7 worm cellular contexts compared by ENCODE assay signal in the genomic region with DNA sequence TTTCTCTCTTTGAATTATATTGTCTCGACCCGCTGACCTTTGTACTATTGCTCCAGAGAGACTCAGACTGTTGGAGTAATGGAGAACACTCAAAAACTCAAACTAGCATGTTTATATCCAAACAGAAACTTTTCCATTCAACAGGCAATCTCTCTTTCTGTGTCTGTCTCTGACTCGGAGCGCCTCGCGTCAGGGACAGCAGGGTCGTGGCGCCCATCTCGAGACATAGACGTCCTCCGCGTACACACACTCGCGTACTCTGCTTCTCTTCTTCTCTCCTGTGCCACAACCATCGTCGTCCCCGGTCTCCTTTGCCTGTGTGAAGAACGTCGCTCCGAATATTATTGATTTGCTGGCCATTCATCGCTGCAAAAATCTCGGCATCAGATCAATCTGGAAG.
TF ChIP-seq lines count a peak whose summit lies in the region.

No protein-coding gene starts in this region.

TF ChIP-seq in whole organism, L1 larva, 84 proteins besides CTCF, POLR2A, EP300 and RAD21 (continues in another document):
- no peak for TF ChIP-seq sptf-1 (tag; optimal IDR thresholded peaks at IDR 0.05; lab: Kevin White, UChicago)
- no peak for TF ChIP-seq ztf-11 (tag; optimal IDR thresholded peaks at IDR 0.05; lab: Kevin White, UChicago)
- no peak for TF ChIP-seq nhr-84 (tag; optimal IDR thresholded peaks at IDR 0.05; lab: Kevin White, UChicago)
- TF ChIP-seq sox-4 (tag; optimal IDR thresholded peaks at IDR 0.05; lab: Kevin White, UChicago), result no peak
- peak; percentile 23 for TF ChIP-seq snpc-4 (tag; optimal IDR thresholded peaks at IDR 0.05; lab: Kevin White, UChicago)
- no peak for TF ChIP-seq tlp-1 (tag; optimal IDR thresholded peaks at IDR 0.05; lab: Kevin White, UChicago)
- no peak for TF ChIP-seq hpl-2 (GFP tag; optimal IDR thresholded peaks at IDR 0.05; lab: Kevin White, UChicago)
- peak; percentile 15 for TF ChIP-seq xbp-1 (tag; optimal IDR thresholded peaks at IDR 0.05; lab: Kevin White, UChicago)
- TF ChIP-seq lin-15B (tag; optimal IDR thresholded peaks at IDR 0.05; lab: Kevin White, UChicago), result no peak
- TF ChIP-seq nhr-237 (tag; optimal IDR thresholded peaks at IDR 0.05; lab: Kevin White, UChicago), result no peak
- no peak for TF ChIP-seq ama-1 (optimal IDR thresholded peaks at IDR 0.05; lab: Kevin White, UChicago)
- no peak for TF ChIP-seq unc-86 (tag; optimal IDR thresholded peaks at IDR 0.05; lab: Kevin White, UChicago)
- no peak for TF ChIP-seq zip-4 (GFP tag; optimal IDR thresholded peaks at IDR 0.05; lab: Kevin White, UChicago)

TF ChIP-seq in whole organism, L2 larva, 48 proteins besides CTCF, POLR2A, EP300 and RAD21 (continues in another document):
- no peak for TF ChIP-seq aly-2 (tag; optimal IDR thresholded peaks at IDR 0.05; lab: Kevin White, UChicago)
- TF ChIP-seq ztf-1 (GFP tag; conservative IDR thresholded peaks at IDR 0.05; lab: Robert Waterston, UW), result no peak
- TF ChIP-seq F13H6.1 (tag; optimal IDR thresholded peaks at IDR 0.05; lab: Kevin White, UChicago), result peak; percentile 83
- no peak for TF ChIP-seq nhr-237 (tag; optimal IDR thresholded peaks at IDR 0.05; lab: Kevin White, UChicago)
- TF ChIP-seq Y55F3AM.14 (GFP tag; optimal IDR thresholded peaks at IDR 0.05; lab: Kevin White, UChicago), result peak; percentile 28
- peak; percentile 32 for TF ChIP-seq zag-1 (tag; optimal IDR thresholded peaks at IDR 0.05; lab: Kevin White, UChicago)
- TF ChIP-seq nhr-25 (tag; optimal IDR thresholded peaks at IDR 0.05; lab: Kevin White, UChicago), result peak; percentile 56
- peak; percentile 5 for TF ChIP-seq blmp-1 (tag; optimal IDR thresholded peaks at IDR 0.05; lab: Kevin White, UChicago; ENCODE audit: insufficient read depth)
- peak in 1 of 2 experiments; percentile 71 for TF ChIP-seq lsy-2 (tag; optimal IDR thresholded peaks at IDR 0.05; lab: Kevin White, UChicago)
- TF ChIP-seq crh-2 (tag; optimal IDR thresholded peaks at IDR 0.05; lab: Kevin White, UChicago), result peak; percentile 71
- TF ChIP-seq lin-11 (tag; optimal IDR thresholded peaks at IDR 0.05; lab: Kevin White, UChicago), result peak; percentile 37
- TF ChIP-seq nhr-21 (tag; optimal IDR thresholded peaks at IDR 0.05; lab: Kevin White, UChicago), result peak; percentile 24

TF ChIP-seq in whole organism, L3 larva, 47 proteins besides CTCF, POLR2A, EP300 and RAD21 (continues in another document):
- no peak for TF ChIP-seq fos-1 (tag; optimal IDR thresholded peaks at IDR 0.05; lab: Kevin White, UChicago)
- no peak for TF ChIP-seq nhr-28 (tag; optimal IDR thresholded peaks at IDR 0.05; lab: Kevin White, UChicago)
- TF ChIP-seq snpc-4 (tag; optimal IDR thresholded peaks at IDR 0.05; lab: Kevin White, UChicago), result peak; percentile 38
- peak; percentile 81 for TF ChIP-seq pqm-1 (tag; optimal IDR thresholded peaks at IDR 0.05; lab: Kevin White, UChicago)
- peak; percentile 87 for TF ChIP-seq lin-39 (tag; optimal IDR thresholded peaks at IDR 0.05; lab: Kevin White, UChicago)
- peak; percentile 19 for TF ChIP-seq fkh-2 (tag; optimal IDR thresholded peaks at IDR 0.05; lab: Kevin White, UChicago)
- TF ChIP-seq nhr-67 (tag; optimal IDR thresholded peaks at IDR 0.05; lab: Kevin White, UChicago), result no peak
- TF ChIP-seq ama-1 (optimal IDR thresholded peaks at IDR 0.05; lab: Kevin White, UChicago), result peak; percentile 19
- TF ChIP-seq eor-1 (tag; optimal IDR thresholded peaks at IDR 0.05; lab: Kevin White, UChicago), result no peak
- TF ChIP-seq nhr-11 (tag; optimal IDR thresholded peaks at IDR 0.05; lab: Kevin White, UChicago), result no peak
- TF ChIP-seq nhr-237 (tag; optimal IDR thresholded peaks at IDR 0.05; lab: Kevin White, UChicago), result no peak
- no peak for TF ChIP-seq ZK546.5 (tag; optimal IDR thresholded peaks at IDR 0.05; lab: Kevin White, UChicago)
- no peak for TF ChIP-seq ceh-16 (tag; optimal IDR thresholded peaks at IDR 0.05; lab: Kevin White, UChicago)
- TF ChIP-seq sea-2 (GFP tag; optimal IDR thresholded peaks at IDR 0.05; lab: Kevin White, UChicago), result no peak

TF ChIP-seq in whole organism, L4 larva, 104 proteins besides CTCF, POLR2A, EP300 and RAD21 (continues in another document):
- peak; percentile 30 to 84 for TF ChIP-seq mdl-1 (tag; optimal IDR thresholded peaks at IDR 0.05; lab: Kevin White, UChicago)
- peak; percentile 56; the same call in 1 of the 2 replicates for TF ChIP-seq arid-1 (GFP tag; conservative IDR thresholded peaks at IDR 0.05; lab: Robert Waterston, UW)
- TF ChIP-seq daf-8 (GFP tag; IDR thresholded peaks at IDR 0.05; lab: Robert Waterston, UW), result no peak
- TF ChIP-seq nhr-48 (tag; optimal IDR thresholded peaks at IDR 0.05; lab: Kevin White, UChicago), result peak; percentile 62
- peak; percentile 89 for TF ChIP-seq mep-1 (tag; optimal IDR thresholded peaks at IDR 0.05; lab: Kevin White, UChicago)
- peak; percentile 24; the same call in 1 of the 2 replicates for TF ChIP-seq T26A8.4 (GFP tag; IDR thresholded peaks at IDR 0.05; lab: Robert Waterston, UW)
- peak; percentile 35 for TF ChIP-seq T20F7.1 (GFP tag; optimal IDR thresholded peaks at IDR 0.05; lab: Kevin White, UChicago)
- no peak for TF ChIP-seq Y48G9A.11 (GFP tag; IDR thresholded peaks at IDR 0.05; lab: Robert Waterston, UW)
- TF ChIP-seq lim-7 (GFP tag; IDR thresholded peaks at IDR 0.05; lab: Robert Waterston, UW), result no peak
- 0 out of 2 replicates have a peak, but pooled peaks have one; percentile 34 for TF ChIP-seq tra-1 (GFP tag; IDR thresholded peaks at IDR 0.05; lab: Robert Waterston, UW)
- no peak for TF ChIP-seq ztf-11 (tag; optimal IDR thresholded peaks at IDR 0.05; lab: Kevin White, UChicago)
- TF ChIP-seq rbr-2 (tag; optimal IDR thresholded peaks at IDR 0.05; lab: Kevin White, UChicago), result peak; percentile 72

TF ChIP-seq in whole organism, late embryonic, 69 proteins besides CTCF, POLR2A, EP300 and RAD21:
- TF ChIP-seq ceh-18 (tag; optimal IDR thresholded peaks at IDR 0.05; lab: Kevin White, UChicago), result peak; percentile 34
- no peak for TF ChIP-seq elt-4 (tag; optimal IDR thresholded peaks at IDR 0.05; lab: Kevin White, UChicago)
- TF ChIP-seq ceh-2 (tag; optimal IDR thresholded peaks at IDR 0.05; lab: Kevin White, UChicago), result peak; percentile 25

TF ChIP-seq in whole organism, mixed stage, embryonic, 35 proteins besides CTCF, POLR2A, EP300 and RAD21:
- TF ChIP-seq unc-62 (GFP tag; optimal IDR thresholded peaks at IDR 0.05; lab: Kevin White, UChicago) (no peak), pha-4 (tag; optimal IDR thresholded peaks at IDR 0.05; lab: Kevin White, UChicago) (peak; percentile 33), blmp-1 (tag; optimal IDR thresholded peaks at IDR 0.05; lab: Kevin White, UChicago) (no peak), nhr-76 (tag; optimal IDR thresholded peaks at IDR 0.05; lab: Kevin White, UChicago) (no peak), mep-1 (tag; optimal IDR thresholded peaks at IDR 0.05; lab: Kevin White, UChicago) (no peak)

TF ChIP-seq in whole organism, young adult, 124 proteins besides CTCF, POLR2A, EP300 and RAD21 (continues in another document):
- TF ChIP-seq sea-2 (GFP tag; IDR thresholded peaks at IDR 0.05; lab: Robert Waterston, UW) (no peak), attf-6 (GFP tag; IDR thresholded peaks at IDR 0.05; lab: Robert Waterston, UW) (no peak), Y95B8A.8 (GFP tag; IDR thresholded peaks at IDR 0.05; lab: Robert Waterston, UW) (no peak), nfya-2 (GFP tag; IDR thresholded peaks at IDR 0.05; lab: Robert Waterston, UW) (no peak), attf-3 (GFP tag; conservative IDR thresholded peaks at IDR 0.05; lab: Robert Waterston, UW) (0 out of 2 replicates have a peak, but pooled peaks have one; percentile 9), madf-3 (GFP tag; IDR thresholded peaks at IDR 0.05; lab: Robert Waterston, UW) (no peak), F10E7.11 (tag; optimal IDR thresholded peaks at IDR 0.05; lab: Kevin White, UChicago) (no peak), ets-4 (GFP tag; optimal IDR thresholded peaks at IDR 0.05; lab: Kevin White, UChicago) (peak; percentile 43), bed-2 (GFP tag; IDR thresholded peaks at IDR 0.05; lab: Robert Waterston, UW) (no peak), gei-17 (GFP tag; optimal IDR thresholded peaks at IDR 0.05; lab: Kevin White, UChicago) (no peak), rpc-1 (optimal IDR thresholded peaks at IDR 0.05; lab: Kevin White, UChicago) (no peak), rpc-1 (tag; optimal IDR thresholded peaks at IDR 0.05; lab: Kevin White, UChicago) (no peak), somi-1 (GFP tag; optimal IDR thresholded peaks at IDR 0.05; lab: Kevin White, UChicago) (no peak), cebp-1 (GFP tag; IDR thresholded peaks at IDR 0.05; lab: Robert Waterston, UW) (peak; percentile 42; the same call in 1 of the 2 replicates), cebp-1 (tag; optimal IDR thresholded peaks at IDR 0.05; lab: Kevin White, UChicago) (peak; percentile 73), aptf-3 (GFP tag; IDR thresholded peaks at IDR 0.05; lab: Robert Waterston, UW) (no peak), Y79H2A.3 (GFP tag; conservative IDR thresholded peaks at IDR 0.05; lab: Robert Waterston, UW) (no peak), F49E8.2 (tag; optimal IDR thresholded peaks at IDR 0.05; lab: Kevin White, UChicago; ENCODE audit: insufficient read depth) (no peak), atf-7 (tag; optimal IDR thresholded peaks at IDR 0.05; lab: Kevin White, UChicago) (no peak), him-1 (tag; optimal IDR thresholded peaks at IDR 0.05; lab: Kevin White, UChicago) (no peak), madf-8 (GFP tag; conservative IDR thresholded peaks at IDR 0.05; lab: Robert Waterston, UW) (no peak), ZK185.1 (tag; optimal IDR thresholded peaks at IDR 0.05; lab: Kevin White, UChicago; ENCODE audit: poor library complexity, severe bottlenecking) (peak; percentile 40), hsf-1 (GFP tag; IDR thresholded peaks at IDR 0.05; lab: Robert Waterston, UW) (no peak), mxl-1 (tag; optimal IDR thresholded peaks at IDR 0.05; lab: Kevin White, UChicago) (no peak), tbp1 (GFP tag; optimal IDR thresholded peaks at IDR 0.05; lab: Kevin White, UChicago) (peak; percentile 8), dpl-1 (GFP tag; optimal IDR thresholded peaks at IDR 0.05; lab: Kevin White, UChicago) (no peak), zfh-2 (GFP tag; conservative IDR thresholded peaks at IDR 0.05; lab: Robert Waterston, UW) (peak; percentile 98), egl-18 (GFP tag; IDR thresholded peaks at IDR 0.05; lab: Robert Waterston, UW) (no peak), C17E4.6 (GFP tag; IDR thresholded peaks at IDR 0.05; lab: Robert Waterston, UW) (no peak), lsy-27 (tag; optimal IDR thresholded peaks at IDR 0.05; lab: Kevin White, UChicago; ENCODE audit: borderline replicate concordance, insufficient read depth) (no peak), snpc-3.4 (tag; optimal IDR thresholded peaks at IDR 0.05; lab: Kevin White, UChicago) (no peak), nhr-80 (tag; optimal IDR thresholded peaks at IDR 0.05; lab: Kevin White, UChicago) (peak; percentile 98), xnd-1 (tag; optimal IDR thresholded peaks at IDR 0.05; lab: Kevin White, UChicago) (no peak), nhr-179 (tag; optimal IDR thresholded peaks at IDR 0.05; lab: Kevin White, UChicago) (no peak), ztf-25 (GFP tag; IDR thresholded peaks at IDR 0.05; lab: Robert Waterston, UW) (no peak)
